Fruit fly (Drosophila melanogaster) whole organism, embryonic: ENCODE data around the gene dpr20.

ENCODE experiments used
- Ada2b ChIP-seq: fragments of 200-800 bp; sonication (Bioruptor generic); IDR thresholded peaks from 2 replicates; pipeline ENCODE4 v1.3.6; 2022; ENCODE audit warnings: missing biosample characterization, missing genetic modification characterization
- CG10274 ChIP-seq: fragments of 200-800 bp; sonication (Bioruptor generic); optimal IDR thresholded peaks from 3 replicates; lab custom pipeline; 2017; ENCODE audit warnings: missing biosample characterization, mild to moderate bottlenecking, missing genetic modification characterization
- CG12155 ChIP-seq: fragments of 200-800 bp; sonication (Bioruptor generic); optimal IDR thresholded peaks from 3 replicates; lab custom pipeline; 2016; ENCODE audit warnings: missing biosample characterization, missing genetic modification characterization
- CG12219 ChIP-seq: fragments of 200-800 bp; sonication (Bioruptor generic); optimal IDR thresholded peaks from 3 replicates; lab custom pipeline; 2018; ENCODE audit warnings: missing biosample characterization, mild to moderate bottlenecking, missing genetic modification characterization
- CG12236 ChIP-seq: fragments of 200-800 bp; sonication (Bioruptor generic); optimal IDR thresholded peaks from 2 replicates; lab custom pipeline; 2016; ENCODE audit warnings: missing biosample characterization, missing genetic modification characterization
- CG12744 ChIP-seq: fragments of 200-800 bp; sonication (Bioruptor generic); optimal IDR thresholded peaks from 2 replicates; lab custom pipeline; 2016; ENCODE audit warnings: missing biosample characterization, missing genetic modification characterization
- CG13296 ChIP-seq: fragments of 200-800 bp; sonication (Bioruptor generic); optimal IDR thresholded peaks from 3 replicates; lab custom pipeline; 2018; ENCODE audit warnings: missing biosample characterization, mild to moderate bottlenecking, missing genetic modification characterization
- CG14710 ChIP-seq: fragments of 200-800 bp; sonication (Bioruptor generic); optimal IDR thresholded peaks from 3 replicates; lab custom pipeline; 2019; ENCODE audit warnings: missing biosample characterization, mild to moderate bottlenecking, missing genetic modification characterization, moderate library complexity
- CG14860 ChIP-seq: fragments of 200-800 bp; sonication (Bioruptor generic); IDR thresholded peaks from 3 replicates; pipeline ENCODE4 v1.3.6; 2022; ENCODE audit warnings: missing biosample characterization, missing genetic modification characterization; ENCODE audit not compliant: partially characterized antibody
- CG1529 ChIP-seq: fragments of 200-800 bp; sonication (Bioruptor generic); optimal IDR thresholded peaks from 3 replicates; lab custom pipeline; 2018; ENCODE audit warnings: missing biosample characterization, missing genetic modification characterization
- CG16815 ChIP-seq: fragments of 200-800 bp; sonication (Bioruptor generic); optimal IDR thresholded peaks from 3 replicates; lab custom pipeline; 2017; ENCODE audit warnings: missing biosample characterization, mild to moderate bottlenecking, missing genetic modification characterization
- CG17328 ChIP-seq: fragments of 200-800 bp; sonication (Bioruptor generic); IDR thresholded peaks from 2 replicates; pipeline ENCODE4 v1.3.6; 2022; ENCODE audit warnings: missing biosample characterization, missing genetic modification characterization
- CG17361 ChIP-seq: fragments of 200-800 bp; sonication (Bioruptor generic); IDR thresholded peaks from 3 replicates; pipeline ENCODE4 v1.3.6; 2022; ENCODE audit warnings: missing biosample characterization, missing genetic modification characterization
- CG17568 ChIP-seq: fragments of 200-800 bp; sonication (Bioruptor generic); optimal IDR thresholded peaks from 2 replicates; lab custom pipeline; 2018; ENCODE audit warnings: missing biosample characterization, mild to moderate bottlenecking, missing genetic modification characterization, moderate library complexity
- CG31388 ChIP-seq: fragments of 200-800 bp; sonication (Bioruptor generic); optimal IDR thresholded peaks from 2 replicates; lab custom pipeline; 2016; ENCODE audit warnings: missing biosample characterization, missing genetic modification characterization
- CG31441 ChIP-seq: fragments of 200-800 bp; sonication (Bioruptor generic); IDR thresholded peaks from 2 replicates; pipeline ENCODE4 v1.3.6; 2022; ENCODE audit warnings: missing biosample characterization, missing genetic modification characterization
- CG3281 ChIP-seq: fragments of 200-800 bp; sonication (Bioruptor generic); optimal IDR thresholded peaks from 3 replicates; lab custom pipeline; 2017; ENCODE audit warnings: missing biosample characterization, mild to moderate bottlenecking, missing genetic modification characterization
- CG34422 ChIP-seq: fragments of 200-800 bp; sonication (Bioruptor generic); IDR thresholded peaks from 3 replicates; pipeline ENCODE4 v1.3.6; 2022; ENCODE audit warnings: missing biosample characterization, missing genetic modification characterization
- CG5245 ChIP-seq: fragments of 200-800 bp; sonication (Bioruptor generic); optimal IDR thresholded peaks from 3 replicates; lab custom pipeline; 2016; ENCODE audit warnings: missing biosample characterization, missing genetic modification characterization
- CG6175 ChIP-seq: fragments of 200-800 bp; sonication (Bioruptor generic); IDR thresholded peaks from 3 replicates; pipeline ENCODE4 v1.3.6; 2022; ENCODE audit warnings: missing biosample characterization, missing genetic modification characterization
- CG8089 ChIP-seq: fragments of 200-800 bp; sonication (Bioruptor generic); optimal IDR thresholded peaks from 3 replicates; lab custom pipeline; 2016; ENCODE audit warnings: missing biosample characterization, missing genetic modification characterization
- CG9609 ChIP-seq: fragments of 200-800 bp; sonication (Bioruptor generic); optimal IDR thresholded peaks from 3 replicates; lab custom pipeline; 2016; ENCODE audit warnings: missing biosample characterization, missing genetic modification characterization
- HHEX ChIP-seq: fragments of 200-800 bp; sonication (Bioruptor generic); optimal IDR thresholded peaks from 3 replicates; lab custom pipeline; 2017; ENCODE audit warnings: missing biosample characterization, mild to moderate bottlenecking, missing genetic modification characterization, missing genetic modification reagents
- Hsf ChIP-seq: fragments of 200-800 bp; sonication (Bioruptor generic); optimal IDR thresholded peaks from 3 replicates; lab custom pipeline; 2016; ENCODE audit warnings: missing biosample characterization, missing genetic modification characterization
- NK7.1 ChIP-seq: fragments of 200-800 bp; sonication (Bioruptor generic); optimal IDR thresholded peaks from 3 replicates; lab custom pipeline; 2016; ENCODE audit warnings: missing biosample characterization, missing genetic modification characterization
- Ptx1 ChIP-seq: fragments of 200-800 bp; sonication (Bioruptor generic); IDR thresholded peaks from 2 replicates; pipeline ENCODE4 v1.3.6; 2022; ENCODE audit warnings: missing biosample characterization, missing genetic modification characterization
- YL-1 ChIP-seq: fragments of 200-800 bp; sonication (Bioruptor generic); optimal IDR thresholded peaks from 3 replicates; lab custom pipeline; 2017; ENCODE audit warnings: missing biosample characterization, mild to moderate bottlenecking, missing genetic modification characterization
- abd-A ChIP-seq: fragments of 200-800 bp; sonication (Bioruptor generic); optimal IDR thresholded peaks from 3 replicates; lab custom pipeline; 2019; ENCODE audit warnings: missing biosample characterization, mild to moderate bottlenecking, missing genetic modification characterization, moderate library complexity
- amos ChIP-seq: fragments of 200-800 bp; sonication (Bioruptor generic); IDR thresholded peaks from 2 replicates; pipeline ENCODE4 v1.3.6; 2022; ENCODE audit warnings: missing biosample characterization, missing genetic modification characterization; ENCODE audit not compliant: partially characterized antibody
- cg ChIP-seq: fragments of 200-800 bp; sonication (Bioruptor generic); optimal IDR thresholded peaks from 3 replicates; lab custom pipeline; 2019; ENCODE audit warnings: missing biosample characterization, mild to moderate bottlenecking, missing genetic modification characterization, moderate library complexity
- chinmo ChIP-seq: fragments of 200-800 bp; sonication (Bioruptor generic); IDR thresholded peaks from 4 replicates; pipeline ENCODE4 v1.3.6; 2022; ENCODE audit warnings: missing biosample characterization, missing genetic modification characterization; ENCODE audit not compliant: partially characterized antibody
- dmrt11E ChIP-seq: fragments of 200-800 bp; sonication (Bioruptor generic); optimal IDR thresholded peaks from 3 replicates; lab custom pipeline; 2018; ENCODE audit warnings: missing biosample characterization, mild to moderate bottlenecking, missing genetic modification characterization, moderate library complexity
- gcm2 ChIP-seq: fragments of 200-800 bp; sonication (Bioruptor generic); optimal IDR thresholded peaks from 2 replicates; lab custom pipeline; 2016; ENCODE audit warnings: missing biosample characterization, missing genetic modification characterization
- knrl ChIP-seq: fragments of 200-800 bp; sonication (Bioruptor generic); IDR thresholded peaks from 3 replicates; pipeline ENCODE4 v1.3.6; 2022; ENCODE audit warnings: missing biosample characterization, missing genetic modification characterization; ENCODE audit not compliant: partially characterized antibody
- lbe ChIP-seq: fragments of 200-800 bp; sonication (Bioruptor generic); optimal IDR thresholded peaks from 2 replicates; lab custom pipeline; 2016; ENCODE audit warnings: missing biosample characterization, mild to moderate bottlenecking, missing genetic modification characterization
- maf-S ChIP-seq: fragments of 200-800 bp; sonication (Bioruptor generic); optimal IDR thresholded peaks from 2 replicates; lab custom pipeline; 2016; ENCODE audit warnings: missing biosample characterization, missing genetic modification characterization
- mld ChIP-seq: fragments of 200-800 bp; sonication (Bioruptor generic); IDR thresholded peaks from 3 replicates; pipeline ENCODE4 v1.3.6; 2022; ENCODE audit warnings: missing biosample characterization, missing genetic modification characterization; ENCODE audit not compliant: partially characterized antibody
- nau ChIP-seq: fragments of 200-800 bp; sonication (Bioruptor generic); optimal IDR thresholded peaks from 3 replicates; lab custom pipeline; 2017; ENCODE audit warnings: missing biosample characterization, mild to moderate bottlenecking, missing genetic modification characterization, missing genetic modification reagents
- nmo ChIP-seq: fragments of 200-800 bp; sonication (Bioruptor generic); optimal IDR thresholded peaks from 2 replicates; lab custom pipeline; 2018; ENCODE audit warnings: missing biosample characterization, mild to moderate bottlenecking, missing genetic modification characterization, moderate library complexity
- phol ChIP-seq: fragments of 200-800 bp; sonication (Bioruptor generic); optimal IDR thresholded peaks from 3 replicates; lab custom pipeline; 2018; ENCODE audit warnings: missing biosample characterization, mild to moderate bottlenecking, missing genetic modification characterization, moderate library complexity
- pum ChIP-seq: fragments of 200-800 bp; sonication (Bioruptor generic); optimal IDR thresholded peaks from 2 replicates; lab custom pipeline; 2016; ENCODE audit warnings: missing biosample characterization, missing genetic modification characterization
- sc ChIP-seq, 3 experiments: fragments of >200 bp in 2 of 3; fragments of 200-800 bp in 1 of 3; sonication (Bioruptor generic) in 1 of 3; optimal IDR thresholded peaks; 2 replicates in 2 of 3; 3 replicates in 1 of 3; lab custom pipeline; 2017; ENCODE audit warnings: mild to moderate bottlenecking in 1 of 3, missing biosample characterization in 1 of 3, missing genetic modification characterization in 1 of 3, missing genetic modification reagents in 1 of 3
- sd ChIP-seq: fragments of 200-800 bp; sonication (Bioruptor generic); optimal IDR thresholded peaks from 3 replicates; lab custom pipeline; 2018; ENCODE audit warnings: missing biosample characterization, mild to moderate bottlenecking, missing genetic modification characterization, moderate library complexity
- slp2 ChIP-seq: fragments of 200-800 bp; sonication (Bioruptor generic); optimal IDR thresholded peaks from 2 replicates; lab custom pipeline; 2016; ENCODE audit warnings: missing biosample characterization, missing genetic modification characterization
- so ChIP-seq: fragments of 200-800 bp; sonication (Bioruptor generic); IDR thresholded peaks from 3 replicates; pipeline ENCODE4 v1.3.6; 2022; ENCODE audit warnings: missing biosample characterization, missing genetic modification characterization
- vvl ChIP-seq: fragments of 200-800 bp; sonication (Bioruptor generic); IDR thresholded peaks from 2 replicates; pipeline ENCODE4 v1.3.6; 2022; ENCODE audit warnings: missing biosample characterization, missing genetic modification characterization
- zf30C ChIP-seq: fragments of 200-800 bp; sonication (Bioruptor generic); optimal IDR thresholded peaks from 3 replicates; lab custom pipeline; 2018; ENCODE audit warnings: missing biosample characterization, mild to moderate bottlenecking, missing genetic modification characterization

The dpr20 gene

dm6 chr3L:857063-858015 is at the start of gene dpr20 (continued):
- TF ChIP-seq CG9609 (GFP tag; lab: Kevin White, UChicago) = peak; percentile 71
- TF ChIP-seq CG16815 (GFP tag; lab: Kevin White, UChicago) = peak; percentile 64
- TF ChIP-seq mld (GFP tag; lab: Robert Waterston, UW) = no peak
- peak; percentile 90 for TF ChIP-seq Ada2b (GFP tag; lab: Robert Waterston, UW)
- peak; percentile 71 for TF ChIP-seq nmo (GFP tag; lab: Kevin White, UChicago)
- TF ChIP-seq CG17328 = peak; percentile 88
- TF ChIP-seq sc (optimal IDR thresholded peaks at IDR 0.05; lab: Kevin White, UChicago) = no peak
- TF ChIP-seq sc (GFP tag; optimal IDR thresholded peaks at IDR 0.05; lab: Kevin White, UChicago) = peak; percentile 0
- peak; percentile 73 for TF ChIP-seq CG12155 (GFP tag; lab: Kevin White, UChicago)
- peak; percentile 17 for TF ChIP-seq gcm2 (GFP tag; lab: Kevin White, UChicago)
- TF ChIP-seq CG3281 (GFP tag; lab: Kevin White, UChicago) = peak; percentile 81
- TF ChIP-seq lbe = no peak
- TF ChIP-seq phol (tag; lab: Kevin White, UChicago) = peak; percentile 39
- peak; percentile 50 for TF ChIP-seq slp2 (GFP tag; lab: Kevin White, UChicago)
- peak; percentile 73 for TF ChIP-seq CG12219 (GFP tag; lab: Kevin White, UChicago)
- peak; percentile 41 for TF ChIP-seq CG10274 (GFP tag; lab: Kevin White, UChicago)
- peak; percentile 76 for TF ChIP-seq Hsf (GFP tag; lab: Kevin White, UChicago)
- no peak for TF ChIP-seq nau (GFP tag; lab: Kevin White, UChicago)
- TF ChIP-seq amos (GFP tag; lab: Robert Waterston, UW) = no peak
- no peak for TF ChIP-seq CG14860 (GFP tag; lab: Robert Waterston, UW)
- no peak for TF ChIP-seq chinmo (GFP tag; lab: Robert Waterston, UW)
- TF ChIP-seq YL-1 (GFP tag; lab: Kevin White, UChicago) = no peak
- TF ChIP-seq CG5245 (GFP tag; lab: Kevin White, UChicago) = peak; percentile 52
- TF ChIP-seq Ptx1 (GFP tag; lab: Robert Waterston, UW) = peak; percentile 92
- TF ChIP-seq cg = no peak
- TF ChIP-seq CG17361 (GFP tag; lab: Robert Waterston, UW) = peak; percentile 55; the same call in 1 of the 3 replicates
- peak; percentile 45 for TF ChIP-seq CG12744 (GFP tag; lab: Kevin White, UChicago)
- no peak for TF ChIP-seq CG1529 (GFP tag; lab: Kevin White, UChicago)
- TF ChIP-seq CG8089 (GFP tag; lab: Kevin White, UChicago) = peak; percentile 7
- peak; percentile 27 for TF ChIP-seq NK7.1 (GFP tag; lab: Kevin White, UChicago)
- TF ChIP-seq HHEX (GFP tag; lab: Kevin White, UChicago) = peak; percentile 77
- peak; percentile 95 for TF ChIP-seq vvl (GFP tag; lab: Robert Waterston, UW)
- peak; percentile 70 for TF ChIP-seq CG13296
- no peak for TF ChIP-seq abd-A (tag; lab: Kevin White, UChicago)
- no peak for TF ChIP-seq zf30C (GFP tag; lab: Kevin White, UChicago)
- TF ChIP-seq knrl (GFP tag; lab: Robert Waterston, UW) = no peak; the same call in 2 of the 3 replicates
- TF ChIP-seq CG14710 (tag; lab: Kevin White, UChicago) = peak; percentile 19
- TF ChIP-seq sd = peak; percentile 13
- peak; percentile 26 for TF ChIP-seq CG17568 (GFP tag; lab: Kevin White, UChicago)
- TF ChIP-seq maf-S (GFP tag; lab: Kevin White, UChicago) = peak; percentile 53
- TF ChIP-seq so (GFP tag; lab: Robert Waterston, UW) = peak; percentile 79
- peak; percentile 81 for TF ChIP-seq CG6175 (GFP tag; lab: Robert Waterston, UW)
- TF ChIP-seq pum (GFP tag; lab: Kevin White, UChicago) = peak; percentile 55
- TF ChIP-seq CG31388 (GFP tag; lab: Kevin White, UChicago) = no peak
- TF ChIP-seq CG31441 (GFP tag; lab: Robert Waterston, UW) = peak; percentile 59; the same call in 1 of the 2 replicates
- TF ChIP-seq CG12236 (GFP tag; lab: Kevin White, UChicago) = peak; percentile 26
- TF ChIP-seq dmrt11E (tag; lab: Kevin White, UChicago) = peak; percentile 43
- peak; percentile 86 for TF ChIP-seq CG34422 (GFP tag; lab: Robert Waterston, UW)
